Fruit fly (Drosophila melanogaster): ENCODE measurements around the gene CG6999.

The CG6999 gene

dm6 chrX:9134922-9135453, 46.8 kb downstream of the CG6999 start, which contains the start of gene fend:
fend (minus strand) TSS chrX:9135099.
- TF ChIP-seq CG7101 (tag; optimal IDR thresholded peaks at IDR 0.05): peak; percentile 19
- no peak for TF ChIP-seq cic (GFP tag; optimal IDR thresholded peaks at IDR 0.05)
- no peak for TF ChIP-seq ovo (GFP tag; optimal IDR thresholded peaks at IDR 0.05)
- no peak for TF ChIP-seq toe (GFP tag; optimal IDR thresholded peaks at IDR 0.05)
- TF ChIP-seq CG14711 (tag; optimal IDR thresholded peaks at IDR 0.05): no peak
- TF ChIP-seq tj (GFP tag; optimal IDR thresholded peaks at IDR 0.05): no peak
- no peak for TF ChIP-seq Hr96 (GFP tag; optimal IDR thresholded peaks at IDR 0.05)
- peak; percentile 25 for TF ChIP-seq CG12768 (GFP tag; optimal IDR thresholded peaks at IDR 0.05)
- TF ChIP-seq Clk (GFP tag; optimal IDR thresholded peaks at IDR 0.05): no peak
- no peak for TF ChIP-seq kay (GFP tag; ENCODE audit: borderline replicate concordance)
- no peak for TF ChIP-seq cnc (optimal IDR thresholded peaks at IDR 0.05)
- TF ChIP-seq CG11617 (GFP tag; optimal IDR thresholded peaks at IDR 0.05): peak; percentile 3
- no peak for TF ChIP-seq pad (GFP tag; optimal IDR thresholded peaks at IDR 0.05)
- TF ChIP-seq CG1620 (GFP tag; optimal IDR thresholded peaks at IDR 0.05): no peak
- no peak for TF ChIP-seq CG7045 (GFP tag; optimal IDR thresholded peaks at IDR 0.05)
- TF ChIP-seq bab1 (GFP tag; optimal IDR thresholded peaks at IDR 0.05): no peak
- TF ChIP-seq Mnt (GFP tag; optimal IDR thresholded peaks at IDR 0.05): no peak
- TF ChIP-seq Crg-1 (GFP tag; optimal IDR thresholded peaks at IDR 0.05): no peak
- no peak for TF ChIP-seq CG5204 (GFP tag; optimal IDR thresholded peaks at IDR 0.05)
- peak; percentile 27 for TF ChIP-seq CG33017 (tag; optimal IDR thresholded peaks at IDR 0.05)

dm6 chrX:9136776-9137550, 48.8 kb downstream of the CG6999 start:
- peak; percentile 36 for TF ChIP-seq pad (GFP tag; optimal IDR thresholded peaks at IDR 0.05)
- peak; percentile 63 for TF ChIP-seq bab1 (GFP tag; optimal IDR thresholded peaks at IDR 0.05)
- TF ChIP-seq CG11617 (GFP tag; optimal IDR thresholded peaks at IDR 0.05): no peak
- peak; percentile 19 for TF ChIP-seq ovo (GFP tag; optimal IDR thresholded peaks at IDR 0.05)
